Worm (Caenorhabditis elegans): ENCODE data around the gene Y48C3A.20.

DNA sequence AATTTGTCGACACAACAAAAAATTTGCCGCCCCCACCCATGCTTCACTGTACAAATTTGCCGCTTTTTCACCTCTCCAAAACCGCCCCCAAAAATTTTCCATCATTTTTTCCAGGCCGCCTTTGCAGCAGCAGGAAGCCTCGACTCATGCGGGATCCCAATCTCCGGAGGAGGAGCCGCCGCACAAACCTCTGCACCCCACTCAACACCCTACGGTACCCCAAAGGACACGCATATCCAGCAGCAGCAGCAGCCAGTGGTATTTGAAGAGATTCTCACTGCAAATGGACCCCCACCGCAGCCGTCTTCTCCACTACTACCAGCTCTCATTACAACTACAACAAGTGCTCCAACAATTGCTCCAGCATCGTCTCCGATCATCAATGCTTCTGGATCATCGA lies 13.7 kb downstream of the Y48C3A.20 start:
- TF ChIP-seq unc-55 (GFP tag; optimal IDR thresholded peaks at IDR 0.05): no peak
- TF ChIP-seq pha-4 (tag; optimal IDR thresholded peaks at IDR 0.05): no peak
- TF ChIP-seq lim-6 (tag; optimal IDR thresholded peaks at IDR 0.05): no peak

Measured in whole organism, late embryonic.